Fruit fly (Drosophila melanogaster) whole organism, prepupa: ENCODE data around the gene TpnC25D.

ENCODE experiments used
- Blimp-1 ChIP-seq: fragments of 200-800 bp; sonication (Bioruptor generic); optimal IDR thresholded peaks from 3 replicates; lab custom pipeline; 2017; ENCODE audit warnings: missing biosample characterization, missing genetic modification characterization, mild to moderate bottlenecking, moderate library complexity, missing genetic modification reagents
- CG10631 ChIP-seq: fragments of 200-800 bp; sonication (Bioruptor generic); optimal IDR thresholded peaks from 2 replicates; lab custom pipeline; 2016; ENCODE audit warnings: missing biosample characterization, missing genetic modification characterization
- CG11294 ChIP-seq: fragments of 200-800 bp; sonication (Bioruptor generic); IDR thresholded peaks from 2 replicates; pipeline ENCODE4 v1.3.6; 2022; ENCODE audit warnings: missing biosample characterization, missing genetic modification characterization
- CG11902 ChIP-seq: fragments of 200-800 bp; sonication (Bioruptor generic); optimal IDR thresholded peaks from 3 replicates; lab custom pipeline; 2016; ENCODE audit warnings: missing biosample characterization, missing genetic modification characterization
- CG15336 ChIP-seq: fragments of 200-800 bp; sonication (Bioruptor generic); IDR thresholded peaks from 2 replicates; pipeline ENCODE4 v1.3.6; 2022; ENCODE audit warnings: missing biosample characterization, missing genetic modification characterization
- CG1621 ChIP-seq: fragments of 200-800 bp; sonication (Bioruptor generic); optimal IDR thresholded peaks from 3 replicates; lab custom pipeline; 2018; ENCODE audit warnings: missing biosample characterization, mild to moderate bottlenecking, missing genetic modification characterization
- CG16779 ChIP-seq: fragments of 200-800 bp; sonication (Bioruptor generic); optimal IDR thresholded peaks from 3 replicates; lab custom pipeline; 2017; ENCODE audit warnings: missing biosample characterization, mild to moderate bottlenecking, missing genetic modification characterization
- CG3032 ChIP-seq: fragments of 200-800 bp; optimal IDR thresholded peaks from 2 replicates; lab custom pipeline; 2019; ENCODE audit warnings: missing biosample characterization, mild to moderate bottlenecking, missing genetic modification characterization, moderate library complexity
- CG31627 ChIP-seq: fragments of 200-800 bp; sonication (Bioruptor generic); optimal IDR thresholded peaks from 3 replicates; lab custom pipeline; 2016; ENCODE audit warnings: missing biosample characterization, missing genetic modification characterization
- CG32006 ChIP-seq: fragments of 200-800 bp; sonication (Bioruptor generic); optimal IDR thresholded peaks from 3 replicates; lab custom pipeline; 2017; ENCODE audit warnings: missing biosample characterization, mild to moderate bottlenecking, missing genetic modification characterization
- CG34406 ChIP-seq: fragments of 200-800 bp; sonication (Bioruptor generic); optimal IDR thresholded peaks from 3 replicates; lab custom pipeline; 2016; ENCODE audit warnings: missing biosample characterization, missing genetic modification characterization
- CG3919 ChIP-seq: fragments of 200-800 bp; sonication (Bioruptor generic); optimal IDR thresholded peaks from 3 replicates; lab custom pipeline; 2016; ENCODE audit warnings: missing biosample characterization, missing genetic modification characterization
- CG4318 ChIP-seq: fragments of 200-800 bp; sonication (Bioruptor generic); optimal IDR thresholded peaks from 3 replicates; lab custom pipeline; 2017; ENCODE audit warnings: missing biosample characterization, mild to moderate bottlenecking, missing genetic modification characterization
- CG6163 ChIP-seq: fragments of 200-800 bp; sonication (Bioruptor generic); IDR thresholded peaks from 3 replicates; pipeline ENCODE4 v1.3.6; 2022; ENCODE audit warnings: missing biosample characterization, missing genetic modification characterization
- CG6276 ChIP-seq: fragments of 200-800 bp; sonication (Bioruptor generic); optimal IDR thresholded peaks from 2 replicates; lab custom pipeline; 2017; ENCODE audit warnings: missing biosample characterization, mild to moderate bottlenecking, missing genetic modification characterization
- CG6792 ChIP-seq: fragments of 200-800 bp; sonication (Bioruptor generic); optimal IDR thresholded peaks from 3 replicates; lab custom pipeline; 2016; ENCODE audit warnings: missing biosample characterization, missing genetic modification characterization
- CG6808 ChIP-seq: fragments of 200-800 bp; sonication (Bioruptor generic); optimal IDR thresholded peaks from 3 replicates; lab custom pipeline; 2017; ENCODE audit warnings: missing biosample characterization, missing genetic modification characterization, mild to moderate bottlenecking, moderate library complexity, missing genetic modification reagents
- CG6854 ChIP-seq: fragments of 200-800 bp; sonication (Bioruptor generic); optimal IDR thresholded peaks from 2 replicates; lab custom pipeline; 2017; ENCODE audit warnings: missing biosample characterization, mild to moderate bottlenecking, missing genetic modification characterization
- CG7368 ChIP-seq: fragments of 200-800 bp; sonication (Bioruptor generic); optimal IDR thresholded peaks from 3 replicates; lab custom pipeline; 2016; ENCODE audit warnings: missing biosample characterization, missing genetic modification characterization
- CG8319 ChIP-seq: fragments of 200-800 bp; sonication (Bioruptor generic); optimal IDR thresholded peaks from 3 replicates; lab custom pipeline; 2016; ENCODE audit warnings: missing biosample characterization, missing genetic modification characterization
- CG8632 ChIP-seq: fragments of 200-800 bp; sonication (Bioruptor generic); optimal IDR thresholded peaks from 3 replicates; lab custom pipeline; 2016; ENCODE audit warnings: missing biosample characterization, missing genetic modification characterization
- CG9139 ChIP-seq: fragments of 200-800 bp; sonication (Bioruptor generic); optimal IDR thresholded peaks from 3 replicates; lab custom pipeline; 2017; ENCODE audit warnings: missing biosample characterization, mild to moderate bottlenecking, missing genetic modification characterization
- Eip78C ChIP-seq: fragments of 200-800 bp; sonication (Bioruptor generic); peaks from one replicate; lab custom pipeline; 2016; ENCODE audit warnings: missing biosample characterization, missing genetic modification characterization
- Eip93F ChIP-seq: fragments of 200-800 bp; sonication (Bioruptor generic); optimal IDR thresholded peaks from 2 replicates; lab custom pipeline; 2016; ENCODE audit warnings: missing biosample characterization, mild to moderate bottlenecking, missing genetic modification characterization
- Ets21C ChIP-seq: fragments of 200-800 bp; sonication (Bioruptor generic); optimal IDR thresholded peaks from 3 replicates; lab custom pipeline; 2016; ENCODE audit warnings: missing biosample characterization, missing genetic modification characterization
- Ets96B ChIP-seq: fragments of 200-800 bp; optimal IDR thresholded peaks from 2 replicates; lab custom pipeline; 2019; ENCODE audit warnings: missing biosample characterization, mild to moderate bottlenecking, missing genetic modification characterization, moderate library complexity
- Hr38 ChIP-seq: sonication (Bioruptor generic); optimal IDR thresholded peaks from 2 replicates; lab custom pipeline; 2016; ENCODE audit warnings: missing biosample characterization, missing genetic modification characterization
- Hr39 ChIP-seq: fragments of 200-800 bp; sonication (Bioruptor generic); optimal IDR thresholded peaks from 2 replicates; lab custom pipeline; 2016; ENCODE audit warnings: missing biosample characterization, missing genetic modification characterization
- Hr4 ChIP-seq: fragments of 200-800 bp; sonication (Bioruptor generic); optimal IDR thresholded peaks from 3 replicates; lab custom pipeline; 2016; ENCODE audit warnings: missing biosample characterization, missing genetic modification characterization
- Lpt ChIP-seq: fragments of 200-800 bp; sonication (Bioruptor generic); optimal IDR thresholded peaks from 3 replicates; lab custom pipeline; 2016; ENCODE audit warnings: missing biosample characterization, missing genetic modification characterization
- Met ChIP-seq: fragments of 200-800 bp; sonication (Bioruptor generic); optimal IDR thresholded peaks from 3 replicates; lab custom pipeline; 2016; ENCODE audit warnings: missing biosample characterization, missing genetic modification characterization
- OdsH ChIP-seq: fragments of 200-800 bp; sonication (Bioruptor generic); optimal IDR thresholded peaks from 3 replicates; lab custom pipeline; 2016; ENCODE audit warnings: missing biosample characterization, missing genetic modification characterization
- Smox ChIP-seq: fragments of 200-800 bp; sonication (Bioruptor generic); optimal IDR thresholded peaks from 3 replicates; lab custom pipeline; 2016; ENCODE audit warnings: missing biosample characterization, missing genetic modification characterization
- Sox14 ChIP-seq: fragments of 200-800 bp; sonication (Bioruptor generic); optimal IDR thresholded peaks from 3 replicates; lab custom pipeline; 2016; ENCODE audit warnings: missing biosample characterization, missing genetic modification characterization
- Sox15 ChIP-seq: fragments of 200-800 bp; sonication (Bioruptor generic); optimal IDR thresholded peaks from 3 replicates; lab custom pipeline; 2016; ENCODE audit warnings: missing biosample characterization, missing genetic modification characterization
- achi ChIP-seq: fragments of 200-800 bp; sonication (Bioruptor generic); optimal IDR thresholded peaks from 3 replicates; lab custom pipeline; 2016; ENCODE audit warnings: missing biosample characterization, missing genetic modification characterization
- cyc ChIP-seq: fragments of 200-800 bp; sonication (Bioruptor generic); optimal IDR thresholded peaks from 3 replicates; lab custom pipeline; 2016; ENCODE audit warnings: missing biosample characterization, missing genetic modification characterization
- dsx ChIP-seq: fragments of 200-800 bp; optimal IDR thresholded peaks from 3 replicates; lab custom pipeline; 2019; ENCODE audit warnings: missing biosample characterization, mild to moderate bottlenecking, missing genetic modification characterization, moderate library complexity; ENCODE audit not compliant: poor library complexity, severe bottlenecking
- eg ChIP-seq: fragments of 200-800 bp; sonication (Bioruptor generic); IDR thresholded peaks from 3 replicates; pipeline ENCODE4 v1.3.6; 2022; ENCODE audit warnings: missing biosample characterization, missing genetic modification characterization
- esn ChIP-seq: fragments of 200-800 bp; sonication (Bioruptor generic); optimal IDR thresholded peaks from 2 replicates; lab custom pipeline; 2016; ENCODE audit warnings: missing biosample characterization, mild to moderate bottlenecking, missing genetic modification characterization, moderate library complexity
- fd59A ChIP-seq: fragments of 200-800 bp; sonication (Bioruptor generic); optimal IDR thresholded peaks from 2 replicates; lab custom pipeline; 2017; ENCODE audit warnings: missing biosample characterization, mild to moderate bottlenecking, missing genetic modification characterization, missing genetic modification reagents
- fkh ChIP-seq: fragments of 200-800 bp; sonication (Bioruptor generic); optimal IDR thresholded peaks from 3 replicates; lab custom pipeline; 2017; ENCODE audit warnings: missing biosample characterization, mild to moderate bottlenecking, missing genetic modification characterization, moderate library complexity
- lz ChIP-seq: fragments of 200-800 bp; sonication (Bioruptor generic); optimal IDR thresholded peaks from 3 replicates; lab custom pipeline; 2016; ENCODE audit warnings: missing biosample characterization, missing genetic modification characterization
- net ChIP-seq: fragments of 200-800 bp; sonication (Bioruptor generic); optimal IDR thresholded peaks from 3 replicates; lab custom pipeline; 2016; ENCODE audit warnings: missing biosample characterization, missing genetic modification characterization
- pdm3 ChIP-seq: fragments of 200-800 bp; sonication (Bioruptor generic); optimal IDR thresholded peaks from 3 replicates; lab custom pipeline; 2016; ENCODE audit warnings: missing biosample characterization, missing genetic modification characterization
- spab ChIP-seq: fragments of 200-800 bp; sonication (Bioruptor generic); optimal IDR thresholded peaks from 2 replicates; lab custom pipeline; 2017; ENCODE audit warnings: missing biosample characterization, mild to moderate bottlenecking, missing genetic modification characterization, missing genetic modification reagents
- ss ChIP-seq, 2 experiments: fragments of 200-800 bp; sonication (Bioruptor generic); optimal IDR thresholded peaks; 2 replicates in 1 of 2; 3 replicates in 1 of 2; lab custom pipeline; 2017 to 2018; ENCODE audit warnings: mild to moderate bottlenecking in 2 of 2, missing biosample characterization in 2 of 2, missing genetic modification characterization in 2 of 2, moderate library complexity in 1 of 2
- vri ChIP-seq: fragments of 200-800 bp; sonication (Bioruptor generic); optimal IDR thresholded peaks from 3 replicates; lab custom pipeline; 2016; ENCODE audit warnings: missing biosample characterization, mild to moderate bottlenecking, missing genetic modification characterization

The TpnC25D gene

DNA sequence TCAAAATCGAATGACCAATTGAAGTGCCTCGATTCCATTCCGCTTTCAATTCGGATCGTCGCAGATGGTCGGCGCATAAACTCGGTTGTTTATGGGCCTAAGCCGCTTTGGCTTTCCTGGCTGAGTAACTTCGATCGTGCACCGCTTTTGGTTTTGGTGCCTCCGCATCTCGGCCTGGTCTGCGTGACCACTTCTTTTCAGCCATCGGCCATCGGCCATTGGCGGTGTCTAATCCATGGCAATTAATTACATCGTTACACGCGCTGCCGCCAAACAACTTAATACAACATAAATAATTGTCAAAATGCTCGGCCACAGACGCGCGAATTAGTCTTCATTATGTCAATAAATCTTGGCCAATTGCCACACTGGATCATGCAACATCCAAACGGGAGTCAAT lies 43.8 kb downstream of the TpnC25D start:
- TF ChIP-seq CG6808 (GFP tag; lab: Kevin White, UChicago) = no peak
- TF ChIP-seq Eip78C (GFP tag; lab: Kevin White, UChicago) = peak; percentile 29

DNA sequence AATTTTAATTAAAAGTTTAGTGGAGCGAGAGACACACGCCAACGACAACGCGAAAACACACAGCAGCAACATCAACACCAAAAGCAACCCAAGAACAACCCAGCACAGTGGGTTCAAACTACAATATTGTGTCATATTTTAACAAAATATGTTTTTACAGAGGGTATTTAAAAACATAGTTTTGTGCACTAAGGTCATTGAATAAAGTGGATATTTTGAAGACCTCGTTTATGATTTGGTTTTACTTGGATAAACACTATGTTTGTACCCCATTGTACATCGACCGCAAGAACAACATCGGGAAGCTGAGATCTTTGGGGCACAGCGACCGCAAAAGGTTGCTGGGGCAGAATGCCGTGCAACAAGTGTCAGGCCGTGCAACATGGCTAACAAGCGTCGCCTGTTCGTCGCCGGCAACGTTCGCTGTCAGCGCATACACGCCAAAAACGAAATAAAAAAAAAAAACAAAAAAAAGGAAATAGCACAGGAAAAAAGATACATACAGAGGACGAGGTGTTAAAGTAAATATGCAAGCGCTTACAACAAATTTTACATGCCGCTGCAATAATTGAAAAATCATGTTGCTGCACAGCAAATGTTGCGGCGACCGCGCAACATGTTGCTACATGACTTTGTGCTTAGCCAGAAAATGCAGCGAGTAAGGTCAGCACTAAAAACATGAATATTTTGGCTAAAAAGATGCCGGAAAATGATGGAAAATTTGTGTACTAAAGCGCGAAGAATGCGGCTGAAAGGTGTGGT lies 44.9 kb downstream of the TpnC25D start:
- TF ChIP-seq Hr39 (GFP tag; lab: Kevin White, UChicago) (peak; percentile 90), vri (GFP tag; lab: Kevin White, UChicago) (peak; percentile 99), Smox (peak; percentile 90), CG10631 (GFP tag; lab: Kevin White, UChicago) (peak; percentile 78), CG6276 (GFP tag; lab: Kevin White, UChicago) (peak; percentile 75), CG11902 (GFP tag; lab: Kevin White, UChicago) (peak; percentile 53), OdsH (GFP tag; lab: Kevin White, UChicago) (peak; percentile 76), Eip78C (GFP tag; lab: Kevin White, UChicago) (peak; percentile 97), pdm3 (GFP tag; lab: Kevin White, UChicago) (peak; percentile 83), Sox15 (peak; percentile 53), esn (peak; percentile 92), cyc (GFP tag; lab: Kevin White, UChicago) (peak; percentile 89), CG6808 (GFP tag; lab: Kevin White, UChicago) (peak; percentile 89), CG11294 (GFP tag; lab: Robert Waterston, UW) (peak; percentile 59), CG7368 (peak; percentile 72), Sox14 (GFP tag; lab: Kevin White, UChicago) (peak; percentile 91), CG3032 (tag; lab: Kevin White, UChicago) (peak; percentile 86), net (GFP tag; lab: Kevin White, UChicago) (peak; percentile 89), Lpt (GFP tag; lab: Kevin White, UChicago) (peak; percentile 74), CG8632 (GFP tag; lab: Kevin White, UChicago) (peak; percentile 80), spab (GFP tag; lab: Kevin White, UChicago) (peak; percentile 89), CG31627 (peak; percentile 87), CG15336 (GFP tag; lab: Robert Waterston, UW) (peak; percentile 81), CG6163 (GFP tag; lab: Robert Waterston, UW) (peak; percentile 93), CG6792 (peak; percentile 82), CG3919 (GFP tag; lab: Kevin White, UChicago) (peak; percentile 89), achi (GFP tag; lab: Kevin White, UChicago) (peak; percentile 84), Eip93F (GFP tag; lab: Kevin White, UChicago) (peak; percentile 80), CG1621 (tag; lab: Kevin White, UChicago) (peak; percentile 89), ss (GFP tag; optimal IDR thresholded peaks at IDR 0.05; lab: Kevin White, UChicago) (peak; percentile 92 to 93), Ets21C (GFP tag; lab: Kevin White, UChicago) (peak; percentile 75), CG16779 (tag; lab: Kevin White, UChicago) (peak; percentile 73), dsx (GFP tag; lab: Kevin White, UChicago) (peak; percentile 90), Ets96B (peak; percentile 90), eg (GFP tag; lab: Robert Waterston, UW) (peak; percentile 74), CG32006 (GFP tag; lab: Kevin White, UChicago) (peak; percentile 75), fd59A (GFP tag; lab: Kevin White, UChicago) (peak; percentile 81), CG9139 (GFP tag; lab: Kevin White, UChicago) (peak; percentile 86), CG6854 (GFP tag; lab: Kevin White, UChicago) (peak; percentile 80), fkh (GFP tag; lab: Kevin White, UChicago) (no peak), Blimp-1 (GFP tag; lab: Kevin White, UChicago) (peak; percentile 67), Met (peak; percentile 94), Hr4 (GFP tag; lab: Kevin White, UChicago) (peak; percentile 51), Hr38 (GFP tag; lab: Kevin White, UChicago) (no peak), CG34406 (GFP tag; lab: Kevin White, UChicago) (peak; percentile 82), CG8319 (GFP tag; lab: Kevin White, UChicago) (peak; percentile 81), CG4318 (GFP tag; lab: Kevin White, UChicago) (peak; percentile 35), lz (GFP tag; lab: Kevin White, UChicago) (peak; percentile 90)
